Worm (Caenorhabditis elegans): ENCODE measurements around the gene stt-3.

Gene stt-3

DNA sequence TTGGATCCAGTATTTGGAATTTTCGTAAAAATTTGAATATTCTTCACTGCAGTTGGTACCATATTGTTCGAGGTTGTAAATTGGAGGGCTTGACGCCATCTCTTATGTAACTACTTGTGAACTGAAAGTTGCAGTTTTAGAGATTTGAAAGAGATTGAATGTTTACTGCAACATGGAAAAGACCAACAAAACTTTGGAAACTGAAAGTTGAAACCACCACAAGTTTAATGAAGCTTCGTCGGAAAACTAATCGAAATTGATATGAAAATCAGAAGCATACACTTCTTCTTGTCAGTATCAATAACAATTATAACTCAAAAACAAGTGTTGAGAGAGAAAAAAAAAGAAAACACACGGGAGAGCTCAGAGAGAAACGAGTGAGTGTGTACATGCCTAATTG is 19.6 kb downstream of the stt-3 start, which contains the start of gene srg-7:
Gene srg-7, minus strand, starts transcription at position 101 of the 400 bp plus-strand sequence.
- TF ChIP-seq M03D4.4 (tag; optimal IDR thresholded peaks at IDR 0.05) (no peak), lin-32 (GFP tag; optimal IDR thresholded peaks at IDR 0.05) (no peak), nhr-76 (tag; optimal IDR thresholded peaks at IDR 0.05) (no peak), mab-5 (tag; optimal IDR thresholded peaks at IDR 0.05) (no peak), sptf-1 (tag; optimal IDR thresholded peaks at IDR 0.05) (no peak), ces-1 (GFP tag; optimal IDR thresholded peaks at IDR 0.05) (no peak), elt-3 (tag; optimal IDR thresholded peaks at IDR 0.05) (no peak), lin-13 (tag; optimal IDR thresholded peaks at IDR 0.05) (no peak), unc-62 (GFP tag; optimal IDR thresholded peaks at IDR 0.05) (no peak), tbx-8 (GFP tag; optimal IDR thresholded peaks at IDR 0.05) (no peak), unc-120 (tag; optimal IDR thresholded peaks at IDR 0.05; ENCODE audit: poor library complexity, severe bottlenecking) (no peak), nhr-2 (tag; optimal IDR thresholded peaks at IDR 0.05) (no peak), elt-1 (tag; optimal IDR thresholded peaks at IDR 0.05; ENCODE audit: borderline replicate concordance, insufficient read depth) (no peak), hlh-1 (tag; optimal IDR thresholded peaks at IDR 0.05) (no peak), ceh-39 (tag; optimal IDR thresholded peaks at IDR 0.05) (no peak), flh-1 (GFP tag; optimal IDR thresholded peaks at IDR 0.05) (no peak), sem-2 (GFP tag; optimal IDR thresholded peaks at IDR 0.05) (no peak), bed-3 (GFP tag; optimal IDR thresholded peaks at IDR 0.05) (no peak)

DNA sequence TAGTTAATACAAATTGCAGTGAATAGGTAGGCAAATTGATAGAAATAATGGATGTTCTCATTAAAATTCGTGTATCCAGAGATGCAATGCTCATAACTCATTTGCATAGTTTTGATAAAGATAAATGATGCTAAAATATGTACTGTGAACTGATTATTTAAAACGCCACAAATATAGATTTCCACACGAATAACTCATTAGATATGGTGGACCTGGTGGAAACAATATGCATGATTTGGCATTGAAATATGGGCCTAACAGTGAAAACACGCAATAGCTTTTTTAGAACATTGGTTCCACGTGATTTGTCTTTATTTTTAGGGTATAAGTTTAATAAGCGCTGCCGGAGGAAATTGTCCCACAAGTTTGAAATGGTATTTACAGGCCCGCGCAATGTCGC is 21.8 kb downstream of the stt-3 start, which contains the start of gene srg-3:
Gene srg-3, minus strand, starts transcription at position 101 of the 400 bp plus-strand sequence.
- TF ChIP-seq lin-32 (GFP tag; optimal IDR thresholded peaks at IDR 0.05): no peak
- no peak for TF ChIP-seq mab-5 (tag; optimal IDR thresholded peaks at IDR 0.05)
- TF ChIP-seq hlh-1 (tag; optimal IDR thresholded peaks at IDR 0.05): no peak
- TF ChIP-seq pha-4 (tag; optimal IDR thresholded peaks at IDR 0.05): no peak
- no peak for TF ChIP-seq nhr-28 (tag; optimal IDR thresholded peaks at IDR 0.05)
- no peak for TF ChIP-seq zip-8 (tag; optimal IDR thresholded peaks at IDR 0.05)
- TF ChIP-seq ceh-43 (GFP tag; optimal IDR thresholded peaks at IDR 0.05): no peak
- TF ChIP-seq nhr-12 (tag; optimal IDR thresholded peaks at IDR 0.05): no peak
- TF ChIP-seq ztf-11 (tag; optimal IDR thresholded peaks at IDR 0.05): no peak
- no peak for TF ChIP-seq snpc-4 (tag; optimal IDR thresholded peaks at IDR 0.05)
- no peak for TF ChIP-seq flh-1 (GFP tag; optimal IDR thresholded peaks at IDR 0.05)
- no peak for TF ChIP-seq sptf-1 (tag; optimal IDR thresholded peaks at IDR 0.05)
- TF ChIP-seq unc-120 (tag; optimal IDR thresholded peaks at IDR 0.05; ENCODE audit: poor library complexity, severe bottlenecking): no peak

DNA sequence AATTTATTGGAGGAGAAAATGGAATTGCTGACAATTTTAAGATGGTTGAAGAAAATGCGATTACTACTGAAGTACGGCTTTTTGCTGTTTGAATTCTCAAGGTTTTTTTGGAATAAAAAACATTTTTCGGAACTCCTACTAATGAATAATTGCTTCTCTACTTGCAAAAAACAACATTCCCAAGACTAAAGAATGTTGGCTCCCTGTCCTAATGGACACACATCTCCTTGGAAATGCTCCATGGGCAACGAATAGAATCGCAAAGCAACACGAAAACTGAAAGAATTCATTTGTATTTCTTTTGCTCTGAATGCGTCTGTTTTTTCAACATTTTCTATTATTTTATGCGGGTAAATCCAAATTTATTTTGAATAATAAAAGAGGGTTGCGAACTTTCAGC is 24.4 kb downstream of the stt-3 start, which contains the start of gene C18F10.2:
Gene C18F10.2, plus strand, starts transcription at position 301 of the 400 bp plus-strand sequence.
- TF ChIP-seq ceh-43 (GFP tag; optimal IDR thresholded peaks at IDR 0.05) (no peak), cnd-1 (tag; optimal IDR thresholded peaks at IDR 0.05) (no peak), mls-2 (tag; optimal IDR thresholded peaks at IDR 0.05) (no peak), sem-2 (GFP tag; optimal IDR thresholded peaks at IDR 0.05) (no peak), nhr-12 (tag; optimal IDR thresholded peaks at IDR 0.05) (no peak), tbx-8 (GFP tag; optimal IDR thresholded peaks at IDR 0.05) (no peak), M03D4.4 (tag; optimal IDR thresholded peaks at IDR 0.05) (no peak), flh-1 (GFP tag; optimal IDR thresholded peaks at IDR 0.05) (no peak), ham-2 (GFP tag; optimal IDR thresholded peaks at IDR 0.05) (no peak), ceh-83 (GFP tag; optimal IDR thresholded peaks at IDR 0.05) (no peak), lin-13 (tag; optimal IDR thresholded peaks at IDR 0.05) (no peak), hlh-1 (tag; optimal IDR thresholded peaks at IDR 0.05) (no peak)

DNA sequence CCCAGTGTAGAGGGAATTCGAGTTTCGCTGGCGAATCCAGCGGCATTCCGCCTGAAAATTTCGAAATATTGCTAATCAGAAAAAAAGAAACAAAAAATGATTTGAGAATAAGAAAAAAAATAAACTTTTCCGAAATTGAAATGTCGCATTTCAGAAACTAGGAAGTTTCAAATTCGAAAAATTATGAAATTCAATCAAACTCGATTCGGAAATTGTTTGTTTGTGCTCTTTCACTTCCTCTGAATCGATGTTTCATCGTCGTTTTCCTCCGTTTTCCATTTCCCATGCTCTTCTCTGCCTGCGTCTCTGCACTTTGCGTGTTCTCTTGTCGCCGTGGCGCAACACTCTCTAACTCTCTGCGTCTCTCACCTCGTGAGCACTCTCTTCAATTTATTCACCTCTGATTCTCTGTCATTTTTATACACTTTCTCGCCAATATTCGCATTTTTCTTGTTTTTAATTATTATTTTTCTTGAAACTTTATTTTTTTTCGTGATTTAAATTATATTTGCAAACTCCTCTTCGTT is 29.9 kb downstream of the stt-3 start, which contains the start of gene C18F10.7:
Gene C18F10.7, minus strand, starts transcription at position 51 of the 527 bp plus-strand sequence.
- TF ChIP-seq nhr-28 (tag; optimal IDR thresholded peaks at IDR 0.05): no peak
- TF ChIP-seq ceh-43 (GFP tag; optimal IDR thresholded peaks at IDR 0.05): no peak
- TF ChIP-seq sptf-1 (tag; optimal IDR thresholded peaks at IDR 0.05): no peak
- TF ChIP-seq lin-13 (tag; optimal IDR thresholded peaks at IDR 0.05): peak; percentile 21
- TF ChIP-seq nhr-2 (tag; optimal IDR thresholded peaks at IDR 0.05): no peak
- no peak for TF ChIP-seq hlh-1 (tag; optimal IDR thresholded peaks at IDR 0.05)
- TF ChIP-seq drap-1 (GFP tag; optimal IDR thresholded peaks at IDR 0.05): no peak
- TF ChIP-seq mep-1 (tag; optimal IDR thresholded peaks at IDR 0.05): peak; percentile 45
- TF ChIP-seq unc-62 (GFP tag; optimal IDR thresholded peaks at IDR 0.05): no peak
- no peak for TF ChIP-seq zip-8 (tag; optimal IDR thresholded peaks at IDR 0.05)
- peak; percentile 48 for TF ChIP-seq pha-4 (tag; optimal IDR thresholded peaks at IDR 0.05)
- peak; percentile 51 for TF ChIP-seq ces-1 (GFP tag; optimal IDR thresholded peaks at IDR 0.05)
- no peak for TF ChIP-seq elt-1 (tag; optimal IDR thresholded peaks at IDR 0.05; ENCODE audit: borderline replicate concordance, insufficient read depth)
- no peak for TF ChIP-seq bed-3 (GFP tag; optimal IDR thresholded peaks at IDR 0.05)
- no peak for TF ChIP-seq mab-5 (tag; optimal IDR thresholded peaks at IDR 0.05)
- no peak for TF ChIP-seq ham-2 (GFP tag; optimal IDR thresholded peaks at IDR 0.05)
- TF ChIP-seq tbx-8 (GFP tag; optimal IDR thresholded peaks at IDR 0.05): no peak
- TF ChIP-seq nhr-237 (tag; optimal IDR thresholded peaks at IDR 0.05): no peak
